Fruit fly (Drosophila melanogaster) whole organism, wandering third instar larva: ENCODE results near the gene CG31697.

Experiments
- Dfd ChIP-seq: fragments of >200 bp; optimal IDR thresholded peaks from 2 replicates; lab custom pipeline; 2017; ENCODE audit warnings: missing biosample characterization, missing genetic modification characterization
- Dif ChIP-seq: fragments of 200-275, 200-300 bp; sonication (Bioruptor generic); optimal IDR thresholded peaks from 2 replicates; lab custom pipeline; 2018; ENCODE audit warnings: missing biosample characterization, missing genetic modification characterization; ENCODE audit not compliant: partially characterized antibody
- GATAd ChIP-seq: sonication (Bioruptor generic); optimal IDR thresholded peaks from 2 replicates; lab custom pipeline; 2016; ENCODE audit warnings: missing biosample characterization, missing genetic modification characterization
- HLH106 ChIP-seq: fragments of 200-800 bp; optimal IDR thresholded peaks from 3 replicates; lab custom pipeline; 2019; ENCODE audit warnings: missing biosample characterization, mild to moderate bottlenecking, missing genetic modification characterization, moderate library complexity
- Hnf4 ChIP-seq: fragments of 200-800 bp; sonication (Bioruptor generic); optimal IDR thresholded peaks from 2 replicates; lab custom pipeline; 2016; ENCODE audit warnings: missing biosample characterization, mild to moderate bottlenecking, missing genetic modification characterization
- Hr83 ChIP-seq: fragments of 200-300 bp; sonication (Bioruptor generic); optimal IDR thresholded peaks from 2 replicates; lab custom pipeline; 2016; ENCODE audit warnings: missing biosample characterization, mild to moderate bottlenecking, missing genetic modification characterization, moderate library complexity; ENCODE audit not compliant: poor library complexity, severe bottlenecking
- Jra ChIP-seq: sonication (Bioruptor generic); optimal IDR thresholded peaks from 2 replicates; lab custom pipeline; 2016; ENCODE audit warnings: missing biosample characterization, missing genetic modification characterization
- Mio ChIP-seq: sonication (Bioruptor generic); optimal IDR thresholded peaks from 2 replicates; lab custom pipeline; 2016; ENCODE audit warnings: missing biosample characterization, missing genetic modification characterization
- Myc ChIP-seq: fragments of >200 bp; optimal IDR thresholded peaks from 2 replicates; lab custom pipeline; 2017
- OdsH ChIP-seq: fragments of 200-800 bp; sonication (Bioruptor generic); optimal IDR thresholded peaks from 2 replicates; lab custom pipeline; 2016; ENCODE audit warnings: missing biosample characterization, mild to moderate bottlenecking, missing genetic modification characterization
- Rel ChIP-seq, 2 experiments: fragments of 200-800 bp; sonication (Bioruptor generic) in 1 of 2; optimal IDR thresholded peaks; 2 replicates in 1 of 2; 3 replicates in 1 of 2; lab custom pipeline; 2016 to 2019; ENCODE audit warnings: mild to moderate bottlenecking in 2 of 2, missing biosample characterization in 2 of 2, missing genetic modification characterization in 2 of 2, moderate library complexity in 1 of 2
- Sp1 ChIP-seq: fragments of 200-800 bp; sonication (Bioruptor generic); optimal IDR thresholded peaks from 3 replicates; lab custom pipeline; 2019; ENCODE audit warnings: missing biosample characterization, mild to moderate bottlenecking, missing genetic modification characterization, moderate library complexity
- Vsx2 ChIP-seq: fragments of 200-300, 225-300 bp; sonication (Bioruptor generic); optimal IDR thresholded peaks from 2 replicates; lab custom pipeline; 2018; ENCODE audit warnings: missing biosample characterization, missing genetic modification characterization; ENCODE audit not compliant: partially characterized antibody
- br ChIP-seq: fragments of 200-800 bp; sonication (Bioruptor generic); optimal IDR thresholded peaks from 2 replicates; lab custom pipeline; 2016; ENCODE audit warnings: missing biosample characterization, missing genetic modification characterization
- brk ChIP-seq: fragments of 200-800 bp; sonication (Bioruptor generic); optimal IDR thresholded peaks from 2 replicates; lab custom pipeline; 2016; ENCODE audit warnings: missing biosample characterization, mild to moderate bottlenecking, missing genetic modification characterization
- dl ChIP-seq, 2 experiments: fragments of 175-275, 200-275 bp in 1 of 2; fragments of 200-275 bp in 1 of 2; sonication (Bioruptor generic); optimal IDR thresholded peaks; lab custom pipeline; 2018; ENCODE audit warnings: mild to moderate bottlenecking in 2 of 2, missing biosample characterization in 2 of 2, missing genetic modification characterization in 2 of 2, moderate library complexity in 2 of 2; ENCODE audit not compliant: partially characterized antibody in 2 of 2, insufficient read depth in 1 of 2
- dsf ChIP-seq: sonication (Bioruptor generic); optimal IDR thresholded peaks from 2 replicates; lab custom pipeline; 2016; ENCODE audit warnings: missing biosample characterization, missing genetic modification characterization, borderline replicate concordance
- ey ChIP-seq: fragments of 200-800 bp; sonication (Bioruptor generic); optimal IDR thresholded peaks from 2 replicates; lab custom pipeline; 2016; ENCODE audit warnings: missing biosample characterization, missing genetic modification characterization
- foxo ChIP-seq, 2 experiments: fragments of 200-800 bp; sonication (Bioruptor generic); optimal IDR thresholded peaks; 2 replicates in 1 of 2; 3 replicates in 1 of 2; lab custom pipeline; 2016 to 2017; ENCODE audit warnings: missing biosample characterization in 2 of 2, missing genetic modification characterization in 2 of 2
- fru ChIP-seq: fragments of 200-800 bp; sonication (Bioruptor generic); optimal IDR thresholded peaks from 3 replicates; lab custom pipeline; 2016; ENCODE audit warnings: missing biosample characterization, mild to moderate bottlenecking, missing genetic modification characterization
- h ChIP-seq: fragments of 200-800 bp; sonication (Bioruptor generic); optimal IDR thresholded peaks from 3 replicates; lab custom pipeline; 2016; ENCODE audit warnings: missing biosample characterization, mild to moderate bottlenecking, missing genetic modification characterization
- jim ChIP-seq: fragments of 175-275, 200-325 bp; sonication (Bioruptor generic); optimal IDR thresholded peaks from 2 replicates; lab custom pipeline; 2016; ENCODE audit warnings: missing biosample characterization, mild to moderate bottlenecking, missing genetic modification characterization
- lola ChIP-seq: fragments of >200 bp; optimal IDR thresholded peaks from 2 replicates; lab custom pipeline; 2017; ENCODE audit warnings: missing biosample characterization, missing genetic modification characterization
- psq ChIP-seq: fragments of 200-800 bp; sonication (Bioruptor generic); optimal IDR thresholded peaks from 3 replicates; lab custom pipeline; 2017; ENCODE audit warnings: missing biosample characterization, mild to moderate bottlenecking, missing genetic modification characterization, moderate library complexity
- rgr ChIP-seq: fragments of 200-800 bp; sonication (Bioruptor generic); optimal IDR thresholded peaks from 3 replicates; lab custom pipeline; 2016; ENCODE audit warnings: missing biosample characterization, mild to moderate bottlenecking, missing genetic modification characterization
- tai ChIP-seq: sonication (Bioruptor generic); optimal IDR thresholded peaks from 2 replicates; lab custom pipeline; 2016; ENCODE audit warnings: missing biosample characterization, missing genetic modification characterization
- woc ChIP-seq: sonication (Bioruptor generic); optimal IDR thresholded peaks from 2 replicates; lab custom pipeline; 2016; ENCODE audit warnings: missing biosample characterization, mild to moderate bottlenecking, missing genetic modification characterization

The CG31697 gene

dm6 chr2L:19548158-19548557 is 12.9 kb downstream of the CG31697 start, which contains the start of gene Tep4:
Gene Tep4 (plus strand): TSS chr2L:19548507.
- TF ChIP-seq Rel (GFP tag; optimal IDR thresholded peaks at IDR 0.05; lab: Kevin White, UChicago), result peak; percentile 36
- TF ChIP-seq Rel (tag; optimal IDR thresholded peaks at IDR 0.05; lab: Kevin White, UChicago), result peak; percentile 99
- TF ChIP-seq dl (GFP tag; optimal IDR thresholded peaks at IDR 0.05; lab: Kevin White, UChicago; ENCODE audit: insufficient read depth in 1 of 2, partially characterized antibody in 2 of 2), result peak; percentile 22 to 55
- no peak for TF ChIP-seq Dfd (GFP tag; lab: Kevin White, UChicago)
- TF ChIP-seq Jra (GFP tag; lab: Kevin White, UChicago), result peak; percentile 35
- TF ChIP-seq, all 38 proteins: peak for 3

DNA sequence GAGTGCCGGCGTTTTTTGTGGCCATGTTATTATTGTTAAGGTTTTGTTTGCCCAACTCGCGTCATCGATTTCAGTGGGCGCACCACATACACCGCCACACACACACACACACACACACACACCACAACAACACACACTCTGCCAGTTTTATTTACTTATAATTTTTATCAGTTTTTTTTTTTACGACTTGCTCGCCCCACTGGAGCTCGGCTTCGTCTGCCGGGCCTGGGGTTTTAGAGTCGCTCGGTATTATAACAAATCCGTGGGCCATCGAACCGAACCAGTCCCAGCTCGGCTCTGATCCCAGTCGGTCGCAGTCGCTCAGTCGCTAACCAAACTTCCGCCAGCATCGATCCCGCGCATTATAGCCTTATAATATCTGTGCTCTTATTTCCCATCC is 14.2 kb downstream of the CG31697 start:
- no peak for TF ChIP-seq ey (GFP tag; lab: Kevin White, UChicago)
- TF ChIP-seq fru, result peak; percentile 56
- no peak for TF ChIP-seq HLH106
- TF ChIP-seq Hr83 (GFP tag; lab: Kevin White, UChicago), result peak; percentile 42
- TF ChIP-seq Vsx2 (GFP tag; lab: Kevin White, UChicago), result peak; percentile 16
- TF ChIP-seq Jra (GFP tag; lab: Kevin White, UChicago), result peak; percentile 6
- peak; percentile 64 for TF ChIP-seq br (GFP tag; lab: Kevin White, UChicago)
- peak; percentile 49 for TF ChIP-seq psq (GFP tag; lab: Kevin White, UChicago)
- peak; percentile 1 for TF ChIP-seq OdsH
- TF ChIP-seq rgr (GFP tag; lab: Kevin White, UChicago), result no peak
- peak; percentile 37 for TF ChIP-seq h
- peak; percentile 17 for TF ChIP-seq Rel (GFP tag; optimal IDR thresholded peaks at IDR 0.05; lab: Kevin White, UChicago)
- TF ChIP-seq Rel (tag; optimal IDR thresholded peaks at IDR 0.05; lab: Kevin White, UChicago), result peak; percentile 82
- no peak for TF ChIP-seq jim (GFP tag; lab: Kevin White, UChicago)
- peak; percentile 8 for TF ChIP-seq Dif (GFP tag; lab: Kevin White, UChicago)
- TF ChIP-seq dsf (GFP tag; lab: Kevin White, UChicago), result no peak

DNA sequence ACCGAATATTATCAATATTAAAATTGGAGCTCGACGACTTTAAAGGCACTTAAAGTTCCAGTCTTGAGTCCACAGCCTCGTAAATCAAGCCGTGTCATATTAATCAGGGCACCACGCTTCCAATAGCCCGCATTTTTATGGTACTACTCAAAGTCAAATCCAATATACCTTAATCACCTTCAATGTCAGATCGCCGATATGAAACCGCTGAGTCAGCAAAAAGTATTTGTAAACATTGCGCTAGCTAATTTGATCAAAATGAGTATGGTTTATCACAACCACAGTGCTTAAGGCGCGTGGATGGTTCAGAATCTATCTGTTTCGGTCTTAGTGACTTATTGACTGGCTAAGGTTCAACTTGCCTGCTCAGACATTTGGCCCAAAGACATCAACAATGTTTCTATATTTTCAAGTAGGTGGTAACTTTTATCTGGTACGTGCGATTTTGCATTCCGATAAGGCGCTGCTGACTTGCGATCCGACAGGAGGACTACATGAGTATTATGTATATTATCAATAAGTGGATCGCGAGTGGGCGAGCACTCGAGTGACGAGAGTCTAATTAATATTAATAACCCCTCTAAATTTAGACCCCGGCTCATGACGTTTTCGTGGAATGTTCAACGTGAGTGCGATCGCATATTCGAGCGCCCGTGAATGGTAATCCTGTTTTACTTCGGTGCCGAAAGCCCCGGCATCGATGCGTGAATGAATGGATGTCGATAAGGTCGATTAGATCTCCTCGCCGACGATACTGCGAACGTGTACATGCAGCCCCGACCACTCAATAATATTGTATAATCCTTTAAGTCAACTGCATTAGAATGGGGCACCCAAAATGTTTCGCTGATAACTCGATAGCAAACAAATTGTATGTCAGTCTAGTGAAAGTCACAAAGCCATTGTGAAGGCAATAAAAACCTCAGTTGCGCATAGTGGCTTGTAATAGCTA is 28.1 kb downstream of the CG31697 start, which contains the start of gene CG13078:
CG13078 (plus strand) TSS at position 902 of the 952 bp plus-strand sequence.
- TF ChIP-seq GATAd (GFP tag; lab: Kevin White, UChicago), result no peak
- TF ChIP-seq h, result peak; percentile 16

DNA sequence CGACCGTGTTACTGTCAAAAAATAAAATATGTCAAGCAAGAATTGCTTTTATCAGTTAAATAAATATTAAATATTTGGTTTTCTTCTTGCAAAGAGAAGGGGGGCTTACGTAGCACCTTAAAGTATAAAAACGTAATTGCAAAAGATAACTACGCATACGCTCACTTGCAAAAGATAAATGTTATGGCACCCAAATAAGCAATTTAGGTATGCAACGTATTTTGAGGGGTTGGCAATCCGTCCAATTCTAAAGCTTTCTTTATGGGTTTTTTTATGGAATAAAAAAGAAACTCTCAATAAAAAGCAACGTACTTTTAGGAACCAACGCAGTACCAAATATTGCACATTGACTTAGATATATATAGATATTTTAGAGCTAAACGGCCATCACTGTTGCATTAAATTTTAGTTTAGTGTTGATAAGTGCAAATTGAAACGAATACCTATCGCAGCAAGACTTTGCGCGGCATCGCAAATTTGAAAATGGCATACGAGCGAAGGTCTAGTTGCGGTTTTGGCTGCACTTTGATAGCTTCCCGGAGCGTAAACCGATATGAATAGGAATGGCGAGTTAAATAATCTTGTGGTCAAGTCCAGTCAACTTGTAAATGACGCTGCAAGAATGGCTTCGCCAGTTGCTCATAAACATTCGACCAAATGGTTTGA is 30.1 kb downstream of the CG31697 start, which contains the start of gene CG13077:
CG13077 (plus strand) TSS at position 631 of the 666 bp plus-strand sequence.
- TF ChIP-seq Myc (lab: Kevin White, UChicago) (peak; percentile 75), Jra (GFP tag; lab: Kevin White, UChicago) (no peak), lola (GFP tag; lab: Kevin White, UChicago) (no peak), Dif (GFP tag; lab: Kevin White, UChicago) (peak; percentile 28)

DNA sequence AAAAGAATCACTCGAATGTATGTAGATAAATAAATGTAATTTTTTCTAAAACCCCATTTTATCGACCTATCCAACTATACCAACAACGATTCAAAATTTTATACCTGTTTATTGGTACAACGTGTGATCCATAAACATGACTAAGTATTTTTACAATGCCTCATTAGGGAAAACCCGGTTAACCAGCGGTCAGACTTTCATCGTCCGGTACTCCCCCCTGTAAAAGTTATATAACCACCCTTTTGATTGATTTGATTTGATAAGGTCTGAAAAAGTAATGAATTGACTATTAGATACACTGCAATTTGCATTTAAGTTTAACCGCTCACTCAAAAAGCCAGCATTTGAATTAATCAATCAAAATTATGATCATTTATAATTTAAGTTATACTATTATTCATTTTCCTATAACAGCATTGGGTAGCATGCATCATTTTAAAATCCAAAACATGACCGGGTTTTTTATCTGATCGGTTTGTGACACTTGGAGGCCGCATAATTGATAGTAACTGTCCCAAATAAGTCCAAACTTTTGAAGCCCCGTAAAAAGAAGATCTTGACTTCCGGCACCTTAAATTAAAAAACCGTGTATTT is 32.2 kb downstream of the CG31697 start:
- TF ChIP-seq Rel (GFP tag; optimal IDR thresholded peaks at IDR 0.05; lab: Kevin White, UChicago) (no peak), Rel (tag; optimal IDR thresholded peaks at IDR 0.05; lab: Kevin White, UChicago) (peak; percentile 86), dsf (GFP tag; lab: Kevin White, UChicago) (no peak), psq (GFP tag; lab: Kevin White, UChicago) (no peak)

DNA sequence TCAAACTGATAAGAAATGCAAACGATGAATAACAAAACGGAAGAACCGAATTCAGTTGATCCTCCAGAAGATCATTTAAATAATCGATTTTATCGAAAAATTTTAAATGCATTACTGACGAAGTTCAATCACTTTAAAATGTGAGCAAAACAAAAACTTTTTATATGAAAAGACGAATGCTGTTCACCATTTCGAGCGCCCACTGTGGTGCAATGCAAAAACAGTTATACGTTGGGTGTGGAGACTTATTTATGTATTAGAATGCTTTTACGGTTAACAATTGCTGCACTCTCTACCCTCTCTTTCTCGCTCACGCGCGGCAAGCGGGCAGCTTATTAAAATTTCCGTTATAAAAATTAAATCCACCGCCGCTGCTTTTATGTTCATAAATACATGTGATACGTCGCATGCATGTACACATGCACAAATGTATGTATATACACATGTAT is 35.6 kb downstream of the CG31697 start:
- peak; percentile 46 for TF ChIP-seq br (GFP tag; lab: Kevin White, UChicago)
- TF ChIP-seq woc (GFP tag; lab: Kevin White, UChicago), result peak; percentile 51
- no peak for TF ChIP-seq Jra (GFP tag; lab: Kevin White, UChicago)
- TF ChIP-seq tai, result no peak
- TF ChIP-seq Mio (GFP tag; lab: Kevin White, UChicago), result no peak
- peak; percentile 1 for TF ChIP-seq Hnf4 (GFP tag; lab: Kevin White, UChicago)
- TF ChIP-seq fru, result peak; percentile 55
- peak; percentile 39 for TF ChIP-seq OdsH
- peak; percentile 57 for TF ChIP-seq ey (GFP tag; lab: Kevin White, UChicago)
- TF ChIP-seq Dfd (GFP tag; lab: Kevin White, UChicago), result no peak
- TF ChIP-seq HLH106, result peak; percentile 37
- peak in 1 of 2 experiments; percentile 62 for TF ChIP-seq foxo (GFP tag; optimal IDR thresholded peaks at IDR 0.05; lab: Kevin White, UChicago)
- peak; percentile 64 for TF ChIP-seq h
- TF ChIP-seq dl (GFP tag; optimal IDR thresholded peaks at IDR 0.05; lab: Kevin White, UChicago; ENCODE audit: insufficient read depth in 1 of 2, partially characterized antibody in 2 of 2), result peak in 1 of 2 experiments; percentile 1
- TF ChIP-seq rgr (GFP tag; lab: Kevin White, UChicago), result peak; percentile 57
- peak; percentile 41 for TF ChIP-seq brk (GFP tag; lab: Kevin White, UChicago)
- no peak for TF ChIP-seq psq (GFP tag; lab: Kevin White, UChicago)
- TF ChIP-seq Dif (GFP tag; lab: Kevin White, UChicago), result no peak
- TF ChIP-seq Sp1 (GFP tag; lab: Kevin White, UChicago), result peak; percentile 15
- no peak for TF ChIP-seq Rel (GFP tag; optimal IDR thresholded peaks at IDR 0.05; lab: Kevin White, UChicago)
- peak; percentile 4 for TF ChIP-seq Rel (tag; optimal IDR thresholded peaks at IDR 0.05; lab: Kevin White, UChicago)
